Worm (Caenorhabditis elegans): ENCODE results near the gene tag-280.

tag-280 gene

ce11 chrII:12482622-12483021 lies 22.2 kb downstream of the tag-280 start, which contains the start of gene fbxb-102:
Gene fbxb-102, plus strand, starts transcription at chrII:12482922.
- TF ChIP-seq tab-1 (GFP tag; IDR thresholded peaks at IDR 0.05), result no peak
- TF ChIP-seq T22C8.4 (GFP tag; IDR thresholded peaks at IDR 0.05), result no peak
- TF ChIP-seq cog-1 (tag; optimal IDR thresholded peaks at IDR 0.05), result no peak
- no peak for TF ChIP-seq ref-1 (GFP tag; conservative IDR thresholded peaks at IDR 0.05)
- TF ChIP-seq ztf-23 (GFP tag; IDR thresholded peaks at IDR 0.05), result no peak
- no peak for TF ChIP-seq ztf-29 (GFP tag; IDR thresholded peaks at IDR 0.05)

- no peak for TF ChIP-seq ref-1 (GFP tag; conservative IDR thresholded peaks at IDR 0.05)
- TF ChIP-seq med-1 (GFP tag; optimal IDR thresholded peaks at IDR 0.05; ENCODE audit: insufficient read depth), result no peak
- TF ChIP-seq flt-1 (GFP tag; IDR thresholded peaks at IDR 0.05), result no peak
- no peak for TF ChIP-seq T22C8.4 (GFP tag; IDR thresholded peaks at IDR 0.05)
- no peak for TF ChIP-seq tab-1 (GFP tag; IDR thresholded peaks at IDR 0.05)
- TF ChIP-seq cog-1 (tag; optimal IDR thresholded peaks at IDR 0.05), result no peak
Observed at ce11 chrII:12485060-12485459, 24.6 kb downstream of the tag-280 start, which contains the start of gene F15A4.10. Gene F15A4.10, minus strand, starts transcription at chrII:12485160.

ce11 chrII:12488810-12489209 lies 28.4 kb downstream of the tag-280 start:
- TF ChIP-seq flt-1 (GFP tag; IDR thresholded peaks at IDR 0.05), result no peak
- TF ChIP-seq ref-1 (GFP tag; conservative IDR thresholded peaks at IDR 0.05), result no peak
- no peak for TF ChIP-seq cog-1 (tag; optimal IDR thresholded peaks at IDR 0.05)
- TF ChIP-seq T22C8.4 (GFP tag; IDR thresholded peaks at IDR 0.05), result no peak
- TF ChIP-seq tab-1 (GFP tag; IDR thresholded peaks at IDR 0.05), result no peak
- no peak for TF ChIP-seq klf-2 (GFP tag; conservative IDR thresholded peaks at IDR 0.05)
- TF ChIP-seq ztf-23 (GFP tag; IDR thresholded peaks at IDR 0.05), result no peak
- TF ChIP-seq med-1 (GFP tag; optimal IDR thresholded peaks at IDR 0.05; ENCODE audit: insufficient read depth), result no peak
- TF ChIP-seq ztf-29 (GFP tag; IDR thresholded peaks at IDR 0.05), result no peak

ce11 chrII:12489903-12490302 lies 29.5 kb downstream of the tag-280 start, which contains the start of gene T21B4.15:
Gene T21B4.15, plus strand, starts transcription at chrII:12490203.
- no peak for TF ChIP-seq klf-2 (GFP tag; conservative IDR thresholded peaks at IDR 0.05)

ce11 chrII:12491936-12492335 lies 31.5 kb downstream of the tag-280 start, which contains the start of gene srz-6:
Gene srz-6, plus strand, starts transcription at chrII:12492236.
- no peak for TF ChIP-seq ref-1 (GFP tag; conservative IDR thresholded peaks at IDR 0.05)
- TF ChIP-seq ztf-23 (GFP tag; IDR thresholded peaks at IDR 0.05), result no peak
- TF ChIP-seq flt-1 (GFP tag; IDR thresholded peaks at IDR 0.05), result no peak
- no peak for TF ChIP-seq tab-1 (GFP tag; IDR thresholded peaks at IDR 0.05)

- TF ChIP-seq ref-1 (GFP tag; conservative IDR thresholded peaks at IDR 0.05) (no peak), med-1 (GFP tag; optimal IDR thresholded peaks at IDR 0.05; ENCODE audit: insufficient read depth) (no peak), ztf-23 (GFP tag; IDR thresholded peaks at IDR 0.05) (no peak), flt-1 (GFP tag; IDR thresholded peaks at IDR 0.05) (no peak), tab-1 (GFP tag; IDR thresholded peaks at IDR 0.05) (no peak), klf-2 (GFP tag; conservative IDR thresholded peaks at IDR 0.05) (no peak), cog-1 (tag; optimal IDR thresholded peaks at IDR 0.05) (no peak), ztf-29 (GFP tag; IDR thresholded peaks at IDR 0.05) (no peak), T22C8.4 (GFP tag; IDR thresholded peaks at IDR 0.05) (no peak)
Observed at ce11 chrII:12494067-12494477, 33.6 kb downstream of the tag-280 start.

- TF ChIP-seq med-1 (GFP tag; optimal IDR thresholded peaks at IDR 0.05; ENCODE audit: insufficient read depth) (peak; percentile 73), T22C8.4 (GFP tag; IDR thresholded peaks at IDR 0.05) (peak; percentile 96), flt-1 (GFP tag; IDR thresholded peaks at IDR 0.05) (peak; percentile 97), klf-2 (GFP tag; conservative IDR thresholded peaks at IDR 0.05) (peak; percentile 98), ztf-29 (GFP tag; IDR thresholded peaks at IDR 0.05) (peak; percentile 100), tab-1 (GFP tag; IDR thresholded peaks at IDR 0.05) (peak; percentile 98), ztf-23 (GFP tag; IDR thresholded peaks at IDR 0.05) (peak; percentile 98), cog-1 (tag; optimal IDR thresholded peaks at IDR 0.05) (peak; percentile 83), ref-1 (GFP tag; conservative IDR thresholded peaks at IDR 0.05) (peak; percentile 88)
Observed at ce11 chrII:12494556-12495131, 34.2 kb downstream of the tag-280 start, which contains the start of gene col-85. Gene col-85, minus strand, starts transcription at chrII:12495095.

ce11 chrII:12496981-12497380 lies 36.5 kb downstream of the tag-280 start, which contains the start of gene T21B4.3:
Gene T21B4.3, minus strand, starts transcription at chrII:12497081.
- TF ChIP-seq tab-1 (GFP tag; IDR thresholded peaks at IDR 0.05), result no peak
- no peak for TF ChIP-seq flt-1 (GFP tag; IDR thresholded peaks at IDR 0.05)
- no peak for TF ChIP-seq ztf-23 (GFP tag; IDR thresholded peaks at IDR 0.05)
- TF ChIP-seq ref-1 (GFP tag; conservative IDR thresholded peaks at IDR 0.05), result no peak
- no peak for TF ChIP-seq T22C8.4 (GFP tag; IDR thresholded peaks at IDR 0.05)
- no peak for TF ChIP-seq klf-2 (GFP tag; conservative IDR thresholded peaks at IDR 0.05)
- TF ChIP-seq ztf-29 (GFP tag; IDR thresholded peaks at IDR 0.05), result no peak

- TF ChIP-seq cog-1 (tag; optimal IDR thresholded peaks at IDR 0.05), result no peak
- TF ChIP-seq klf-2 (GFP tag; conservative IDR thresholded peaks at IDR 0.05), result no peak
- TF ChIP-seq T22C8.4 (GFP tag; IDR thresholded peaks at IDR 0.05), result no peak
Observed at ce11 chrII:12499969-12500368, 39.5 kb downstream of the tag-280 start.

ce11 chrII:12502784-12503183 lies 42.3 kb downstream of the tag-280 start, which contains the start of gene ador-1:
Gene ador-1, minus strand, starts transcription at chrII:12502884.
- TF ChIP-seq cog-1 (tag; optimal IDR thresholded peaks at IDR 0.05), result no peak

ce11 chrII:12506511-12506910 lies 46.1 kb downstream of the tag-280 start:
- no peak for TF ChIP-seq ztf-23 (GFP tag; IDR thresholded peaks at IDR 0.05)
- TF ChIP-seq T22C8.4 (GFP tag; IDR thresholded peaks at IDR 0.05), result no peak
